Fruit fly (Drosophila melanogaster) whole organism, embryonic: ENCODE results near the gene Naam.

Experiments
- BtbVII ChIP-seq: fragments of 200-800 bp; sonication (Bioruptor generic); optimal IDR thresholded peaks from 3 replicates; lab custom pipeline; 2017; ENCODE audit warnings: missing biosample characterization, mild to moderate bottlenecking, missing genetic modification characterization
- C15 ChIP-seq: fragments of 200-800 bp; sonication (Bioruptor generic); IDR thresholded peaks from 3 replicates; pipeline ENCODE4 v1.3.6; 2022; ENCODE audit warnings: missing biosample characterization, missing genetic modification characterization
- CG10209 ChIP-seq: fragments of 200-800 bp; sonication (Bioruptor generic); optimal IDR thresholded peaks from 3 replicates; lab custom pipeline; 2017; ENCODE audit warnings: missing biosample characterization, mild to moderate bottlenecking, missing genetic modification characterization, missing genetic modification reagents
- CG11695 ChIP-seq: fragments of 200-800 bp; sonication (Bioruptor generic); IDR thresholded peaks from 3 replicates; pipeline ENCODE4 v1.3.6; 2022; ENCODE audit warnings: missing biosample characterization, missing genetic modification characterization
- CG15479 ChIP-seq: fragments of 200-800 bp; sonication (Bioruptor generic); optimal IDR thresholded peaks from 3 replicates; lab custom pipeline; 2019; ENCODE audit warnings: missing biosample characterization, mild to moderate bottlenecking, missing genetic modification characterization, moderate library complexity
- CG1602 ChIP-seq: fragments of 200-800 bp; sonication (Bioruptor generic); optimal IDR thresholded peaks from 3 replicates; lab custom pipeline; 2016; ENCODE audit warnings: missing biosample characterization, missing genetic modification characterization
- CG17186 ChIP-seq: fragments of 200-800 bp; sonication (Bioruptor generic); optimal IDR thresholded peaks from 3 replicates; lab custom pipeline; 2017; ENCODE audit warnings: missing biosample characterization, missing genetic modification reagents, missing genetic modification characterization
- CG4328 ChIP-seq: fragments of 200-800 bp; sonication (Bioruptor generic); optimal IDR thresholded peaks from 3 replicates; lab custom pipeline; 2017; ENCODE audit warnings: missing biosample characterization, missing genetic modification reagents, missing genetic modification characterization
- CG4360 ChIP-seq: fragments of 200-800 bp; sonication (Bioruptor generic); IDR thresholded peaks from 2 replicates; pipeline ENCODE4 v1.3.6; 2022; ENCODE audit warnings: missing biosample characterization, missing genetic modification characterization
- CG43689 ChIP-seq: fragments of 200-800 bp; sonication (Bioruptor generic); IDR thresholded peaks from 2 replicates; pipeline ENCODE4 v1.3.6; 2022; ENCODE audit warnings: missing biosample characterization, missing genetic modification characterization
- CG7372 ChIP-seq: fragments of 200-800 bp; sonication (Bioruptor generic); IDR thresholded peaks from 2 replicates; pipeline ENCODE4 v1.3.6; 2022; ENCODE audit warnings: missing biosample characterization, missing genetic modification characterization
- CG7745 ChIP-seq: fragments of 200-800 bp; sonication (Bioruptor generic); optimal IDR thresholded peaks from 2 replicates; lab custom pipeline; 2018; ENCODE audit warnings: missing biosample characterization, mild to moderate bottlenecking, missing genetic modification characterization, moderate library complexity
- CG7839 ChIP-seq: fragments of 200-800 bp; sonication (Bioruptor generic); optimal IDR thresholded peaks from 3 replicates; lab custom pipeline; 2018; ENCODE audit warnings: missing biosample characterization, mild to moderate bottlenecking, missing genetic modification characterization, moderate library complexity
- CG8290 ChIP-seq, 3 experiments: fragments of 200-800 bp; sonication (Bioruptor generic); optimal IDR thresholded peaks; 2 replicates each; lab custom pipeline; 2016 to 2019; ENCODE audit warnings: missing biosample characterization in 3 of 3, missing genetic modification characterization in 3 of 3, mild to moderate bottlenecking in 2 of 3, moderate library complexity in 1 of 3
- CG8765 ChIP-seq: fragments of 200-800 bp; sonication (Bioruptor generic); IDR thresholded peaks from 2 replicates; pipeline ENCODE4 v1.3.6; 2022; ENCODE audit warnings: missing biosample characterization, missing genetic modification characterization
- CkIIα-i1 ChIP-seq: fragments of 200-800 bp; sonication (Bioruptor generic); IDR thresholded peaks from 2 replicates; pipeline ENCODE4 v1.3.6; 2022; ENCODE audit warnings: missing biosample characterization, missing genetic modification characterization
- Fer2 ChIP-seq: fragments of 200-800 bp; sonication (Bioruptor generic); optimal IDR thresholded peaks from 2 replicates; lab custom pipeline; 2018; ENCODE audit warnings: missing biosample characterization, mild to moderate bottlenecking, missing genetic modification characterization, moderate library complexity
- H15 ChIP-seq: fragments of 200-800 bp; sonication (Bioruptor generic); IDR thresholded peaks from 3 replicates; pipeline ENCODE4 v1.3.6; 2022; ENCODE audit warnings: missing biosample characterization, missing genetic modification characterization
- H2.0 ChIP-seq: fragments of 200-800 bp; sonication (Bioruptor generic); IDR thresholded peaks from 2 replicates; pipeline ENCODE4 v1.3.6; 2022; ENCODE audit warnings: missing biosample characterization, missing genetic modification characterization
- HmgZ ChIP-seq: fragments of 200-800 bp; sonication (Bioruptor generic); optimal IDR thresholded peaks from 2 replicates; lab custom pipeline; 2018; ENCODE audit warnings: missing biosample characterization, mild to moderate bottlenecking, missing genetic modification characterization
- Hmx ChIP-seq: fragments of 200-800 bp; sonication (Bioruptor generic); optimal IDR thresholded peaks from 2 replicates; lab custom pipeline; 2016; ENCODE audit warnings: missing biosample characterization, missing genetic modification characterization
- Mad ChIP-seq: fragments of 200-800 bp; sonication (Bioruptor generic); optimal IDR thresholded peaks from 2 replicates; lab custom pipeline; 2016; ENCODE audit warnings: missing biosample characterization, missing genetic modification characterization
- Max ChIP-seq: fragments of 200-800 bp; sonication (Bioruptor generic); optimal IDR thresholded peaks from 2 replicates; lab custom pipeline; 2016; ENCODE audit warnings: missing biosample characterization, mild to moderate bottlenecking, missing genetic modification characterization
- Poxn ChIP-seq: fragments of 200-800 bp; sonication (Bioruptor generic); IDR thresholded peaks from 2 replicates; pipeline ENCODE4 v1.3.6; 2022; ENCODE audit warnings: missing biosample characterization, missing genetic modification characterization
- Spps ChIP-seq: fragments of 200-800 bp; sonication (Bioruptor generic); optimal IDR thresholded peaks from 2 replicates; lab custom pipeline; 2018; ENCODE audit warnings: missing biosample characterization, mild to moderate bottlenecking, missing genetic modification characterization
- Sry-β ChIP-seq: fragments of 200-800 bp; sonication (Bioruptor generic); optimal IDR thresholded peaks from 2 replicates; lab custom pipeline; 2018; ENCODE audit warnings: missing biosample characterization, mild to moderate bottlenecking, missing genetic modification characterization, moderate library complexity
- Usf ChIP-seq: fragments of 200-800 bp; sonication (Bioruptor generic); optimal IDR thresholded peaks from 2 replicates; lab custom pipeline; 2017; ENCODE audit warnings: missing genotype, missing biosample characterization, missing genetic modification characterization
- YL-1 ChIP-seq: fragments of 200-800 bp; sonication (Bioruptor generic); optimal IDR thresholded peaks from 3 replicates; lab custom pipeline; 2017; ENCODE audit warnings: missing biosample characterization, mild to moderate bottlenecking, missing genetic modification characterization
- ap ChIP-seq: fragments of 200-800 bp; sonication (Bioruptor generic); IDR thresholded peaks from 2 replicates; pipeline ENCODE4 v1.3.6; 2022; ENCODE audit warnings: missing biosample characterization, missing genetic modification characterization
- ara ChIP-seq: fragments of 200-800 bp; sonication (Bioruptor generic); IDR thresholded peaks from 2 replicates; pipeline ENCODE4 v1.3.6; 2022; ENCODE audit warnings: missing biosample characterization, missing genetic modification characterization
- bigmax ChIP-seq: fragments of 200-800 bp; sonication (Bioruptor generic); optimal IDR thresholded peaks from 2 replicates; lab custom pipeline; 2018; ENCODE audit warnings: missing biosample characterization, mild to moderate bottlenecking, missing genetic modification characterization
- br ChIP-seq: fragments of >200 bp; optimal IDR thresholded peaks from 2 replicates; lab custom pipeline; 2017
- crp ChIP-seq, 2 experiments: fragments of 200-800 bp; sonication (Bioruptor generic); optimal IDR thresholded peaks; 2 replicates in 1 of 2; 3 replicates in 1 of 2; lab custom pipeline; 2017; ENCODE audit warnings: missing biosample characterization in 2 of 2, missing genetic modification characterization in 2 of 2, mild to moderate bottlenecking in 1 of 2, moderate library complexity in 1 of 2
- dm ChIP-seq: fragments of 200-800 bp; sonication (Bioruptor generic); optimal IDR thresholded peaks from 3 replicates; lab custom pipeline; 2016; ENCODE audit warnings: missing biosample characterization, missing genetic modification characterization
- fd3F ChIP-seq: fragments of 200-800 bp; sonication (Bioruptor generic); optimal IDR thresholded peaks from 2 replicates; lab custom pipeline; 2018; ENCODE audit warnings: missing biosample characterization, mild to moderate bottlenecking, missing genetic modification characterization, moderate library complexity
- hbn ChIP-seq: fragments of 200-800 bp; sonication (Bioruptor generic); IDR thresholded peaks from 2 replicates; pipeline ENCODE4 v1.3.6; 2022; ENCODE audit warnings: missing biosample characterization, missing genetic modification characterization; ENCODE audit not compliant: partially characterized antibody
- insv ChIP-seq, 2 experiments: fragments of 200-800 bp; sonication (Bioruptor generic); optimal IDR thresholded peaks; 3 replicates each; lab custom pipeline; 2016 to 2018; ENCODE audit warnings: missing biosample characterization in 2 of 2, missing genetic modification characterization in 2 of 2
- lmd ChIP-seq: fragments of 200-800 bp; sonication (Bioruptor generic); IDR thresholded peaks from 2 replicates; pipeline ENCODE4 v1.3.6; 2022; ENCODE audit warnings: missing biosample characterization, missing genetic modification characterization
- lov ChIP-seq, 2 experiments: fragments of 200-800 bp in 1 of 2; fragments of >200 bp in 1 of 2; sonication (Bioruptor generic) in 1 of 2; IDR thresholded peaks in 1 of 2; optimal IDR thresholded peaks in 1 of 2; 2 replicates in 1 of 2; 3 replicates in 1 of 2; pipeline versions ENCODE4 v1.3.6 to Lab custom; 2017 to 2022; ENCODE audit warnings: missing biosample characterization in 1 of 2, missing genetic modification characterization in 1 of 2
- peb ChIP-seq: fragments of 200-800 bp; sonication (Bioruptor generic); IDR thresholded peaks from 2 replicates; pipeline ENCODE4 v1.3.6; 2022; ENCODE audit warnings: missing biosample characterization, missing genetic modification characterization
- ranshi ChIP-seq: fragments of 200-800 bp; sonication (Bioruptor generic); IDR thresholded peaks from 2 replicates; pipeline ENCODE4 v1.3.6; 2022; ENCODE audit warnings: missing biosample characterization, missing genetic modification characterization
- sna ChIP-seq: fragments of 200-800 bp; sonication (Bioruptor generic); IDR thresholded peaks from 2 replicates; pipeline ENCODE4 v1.3.6; 2022; ENCODE audit warnings: missing biosample characterization, missing genetic modification characterization; ENCODE audit not compliant: partially characterized antibody
- unc-4 ChIP-seq: fragments of 200-800 bp; sonication (Bioruptor generic); IDR thresholded peaks from 2 replicates; pipeline ENCODE4 v1.3.6; 2022; ENCODE audit warnings: missing biosample characterization, missing genetic modification characterization; ENCODE audit not compliant: partially characterized antibody
- unpg ChIP-seq: fragments of 200-800 bp; sonication (Bioruptor generic); optimal IDR thresholded peaks from 3 replicates; lab custom pipeline; 2018; ENCODE audit warnings: missing biosample characterization, mild to moderate bottlenecking, missing genetic modification characterization, moderate library complexity
- z ChIP-seq: fragments of 200-800 bp; sonication (Bioruptor generic); IDR thresholded peaks from 3 replicates; pipeline ENCODE4 v1.3.6; 2022; ENCODE audit warnings: missing biosample characterization, missing genetic modification characterization
- zen ChIP-seq: fragments of 200-800 bp; sonication (Bioruptor generic); optimal IDR thresholded peaks from 3 replicates; lab custom pipeline; 2018; ENCODE audit warnings: missing biosample characterization, mild to moderate bottlenecking, missing genetic modification characterization, moderate library complexity
- zen2 ChIP-seq: fragments of 200-800 bp; sonication (Bioruptor generic); IDR thresholded peaks from 3 replicates; pipeline ENCODE4 v1.3.6; 2022; ENCODE audit warnings: missing biosample characterization, missing genetic modification characterization; ENCODE audit not compliant: partially characterized antibody

The Naam gene

dm6 chr3R:19644094-19644900, 27.0 kb upstream of the Naam start, which contains the start of gene Vha13 (continued):
- no peak for TF ChIP-seq Sry-β (GFP tag; lab: Kevin White, UChicago)
- no peak for TF ChIP-seq CkIIα-i1
- TF ChIP-seq CG7745: no peak
- no peak for TF ChIP-seq zen (tag; lab: Kevin White, UChicago)
- TF ChIP-seq zen2 (GFP tag; lab: Robert Waterston, UW): 0 out of 3 replicates have a peak, but pooled peaks have one; percentile 3
- no peak for TF ChIP-seq CG4360 (GFP tag; lab: Robert Waterston, UW)
- no peak for TF ChIP-seq CG4328 (GFP tag; lab: Kevin White, UChicago)
- TF ChIP-seq Max (GFP tag; lab: Kevin White, UChicago): no peak
- peak; percentile 67 to 93 for TF ChIP-seq insv (GFP tag; optimal IDR thresholded peaks at IDR 0.05; lab: Kevin White, UChicago)
- peak; percentile 5 for TF ChIP-seq CG7839 (tag; lab: Kevin White, UChicago)
- no peak for TF ChIP-seq CG15479
- TF ChIP-seq HmgZ (tag; lab: Kevin White, UChicago): peak; percentile 53
- no peak; the same call in none of the 2 replicates for TF ChIP-seq sna (GFP tag; lab: Robert Waterston, UW)
- TF ChIP-seq CG8765 (GFP tag; lab: Robert Waterston, UW): no peak
- TF ChIP-seq Hmx (GFP tag; lab: Kevin White, UChicago): no peak
- no peak for TF ChIP-seq z (GFP tag; lab: Robert Waterston, UW)
- no peak for TF ChIP-seq CG17186 (GFP tag; lab: Kevin White, UChicago)
- TF ChIP-seq ap (GFP tag; lab: Robert Waterston, UW): no peak
- TF ChIP-seq CG11695 (GFP tag; lab: Robert Waterston, UW): no peak
- peak; percentile 51 for TF ChIP-seq lmd
- no peak for TF ChIP-seq Mad
- no peak for TF ChIP-seq unpg (GFP tag; lab: Kevin White, UChicago)
- peak; percentile 7 for TF ChIP-seq bigmax (GFP tag; lab: Kevin White, UChicago)
- no peak for TF ChIP-seq br (lab: Kevin White, UChicago)
- peak; percentile 33 for TF ChIP-seq Usf (GFP tag; lab: Kevin White, UChicago)
- no peak for TF ChIP-seq CG43689 (GFP tag; lab: Robert Waterston, UW)
- TF ChIP-seq dm: peak; percentile 38
- TF ChIP-seq H2.0 (GFP tag; lab: Robert Waterston, UW): peak; percentile 55
- TF ChIP-seq Poxn (GFP tag; lab: Robert Waterston, UW): no peak
- TF ChIP-seq CG7372 (GFP tag; lab: Robert Waterston, UW): peak; percentile 40; the same call in 1 of the 2 replicates
- TF ChIP-seq ranshi (GFP tag; lab: Robert Waterston, UW): peak; percentile 40
- no peak for TF ChIP-seq Spps (tag; lab: Kevin White, UChicago)
- no peak for TF ChIP-seq CG1602 (GFP tag; lab: Kevin White, UChicago)
- peak; percentile 45 for TF ChIP-seq BtbVII
- TF ChIP-seq H15 (GFP tag; lab: Robert Waterston, UW): peak; percentile 38; the same call in 1 of the 3 replicates
- peak; percentile 96 for TF ChIP-seq YL-1 (GFP tag; lab: Kevin White, UChicago)
- TF ChIP-seq C15 (GFP tag; lab: Robert Waterston, UW): no peak
- no peak for TF ChIP-seq hbn (GFP tag; lab: Robert Waterston, UW)
- peak; percentile 0 for TF ChIP-seq CG10209 (GFP tag; lab: Kevin White, UChicago)
- TF ChIP-seq unc-4: no peak; the same call in 1 of the 2 replicates
- no peak for TF ChIP-seq fd3F (GFP tag; lab: Kevin White, UChicago)
- peak; percentile 11; the same call in 1 of the 2 replicates for TF ChIP-seq ara (GFP tag; lab: Robert Waterston, UW)
- no peak for TF ChIP-seq lov (optimal IDR thresholded peaks at IDR 0.05; lab: Kevin White, UChicago)
- TF ChIP-seq lov (GFP tag; IDR thresholded peaks at IDR 0.05; lab: Robert Waterston, UW): peak; percentile 82
- TF ChIP-seq CG8290 (GFP tag; optimal IDR thresholded peaks at IDR 0.05; lab: Kevin White, UChicago): no peak
- peak in 1 of 2 experiments; percentile 87 for TF ChIP-seq CG8290 (tag; optimal IDR thresholded peaks at IDR 0.05; lab: Kevin White, UChicago)
- TF ChIP-seq peb (GFP tag; lab: Robert Waterston, UW): peak; percentile 36; the same call in 1 of the 2 replicates
- no peak for TF ChIP-seq Fer2 (tag; lab: Kevin White, UChicago)
- TF ChIP-seq crp (GFP tag; optimal IDR thresholded peaks at IDR 0.05; lab: Kevin White, UChicago): peak in 1 of 2 experiments; percentile 56
